Worm (Caenorhabditis elegans) whole organism, L4 larva: ENCODE measurements around the gene phy-4.

Experiments
- F26F4.8 ChIP-seq: fragments of 200-800 bp; sonication (Bioruptor generic); conservative IDR thresholded peaks from 2 replicates; pipeline ENCODE4 v1.3.6; 2022; ENCODE audit warnings: missing genetic modification characterization, missing compliant biosample characterization
- Y75B8A.6 ChIP-seq: fragments of 200-800 bp; sonication (Bioruptor generic); IDR thresholded peaks from 2 replicates; pipeline ENCODE4 v1.3.6; 2022; ENCODE audit warnings: missing genetic modification reagents, missing genetic modification characterization, missing compliant biosample characterization
- dmd-8 ChIP-seq: fragments of 200-800 bp; sonication (Bioruptor generic); IDR thresholded peaks from 2 replicates; pipeline ENCODE4 v1.3.6; 2022; ENCODE audit warnings: missing genetic modification characterization, missing compliant biosample characterization
- dmd-9 ChIP-seq: fragments of 200-800 bp; sonication (Bioruptor generic); IDR thresholded peaks from 2 replicates; pipeline ENCODE4 v1.3.6; 2022; ENCODE audit warnings: missing genetic modification reagents, missing genetic modification characterization, missing compliant biosample characterization
- lin-39 ChIP-seq: fragments of 150-350 bp; optimal IDR thresholded peaks from 2 replicates; lab custom pipeline; 2014; ENCODE audit warnings: missing biosample characterization, missing genetic modification reagents, missing genetic modification characterization
- mdl-1 ChIP-seq, 2 experiments: fragments of 150-350 bp in 1 of 2; sonication (generic microtip) in 1 of 2; optimal IDR thresholded peaks; 2 replicates each; lab custom pipeline; 2014 to 2017; ENCODE audit warnings: missing biosample characterization in 2 of 2, missing genetic modification characterization in 2 of 2
- mxl-2 ChIP-seq: fragments of 200-800 bp; sonication (Bioruptor generic); conservative IDR thresholded peaks from 2 replicates; pipeline ENCODE4 v1.3.6; 2022; ENCODE audit warnings: missing genetic modification reagents, missing genetic modification characterization, missing compliant biosample characterization
- nhr-10 ChIP-seq: fragments of 150-350 bp; optimal IDR thresholded peaks from 2 replicates; lab custom pipeline; 2014; ENCODE audit warnings: missing biosample characterization, missing genetic modification characterization
- set-16 ChIP-seq: fragments of 200-800 bp; sonication (Bioruptor generic); IDR thresholded peaks from 2 replicates; pipeline ENCODE4 v1.3.6; 2022; ENCODE audit warnings: missing genetic modification reagents, missing genetic modification characterization, missing compliant biosample characterization
- spr-3 ChIP-seq: fragments of 200-800 bp; sonication (Bioruptor generic); optimal IDR thresholded peaks from 2 replicates; lab custom pipeline; 2018; ENCODE audit warnings: mild to moderate bottlenecking, missing genetic modification characterization, missing compliant biosample characterization

ce11 chrV:19509061-19509460 lies 4.4 kb downstream of the phy-4 start:
- no peak for TF ChIP-seq dmd-8 (GFP tag; lab: Robert Waterston, UW)
- TF ChIP-seq lin-39: no peak
- TF ChIP-seq mdl-1 (tag; optimal IDR thresholded peaks at IDR 0.05; lab: Kevin White, UChicago): no peak
- TF ChIP-seq F26F4.8 (GFP tag; lab: Robert Waterston, UW): no peak
- peak; percentile 79 for TF ChIP-seq set-16 (GFP tag; lab: Robert Waterston, UW)
- no peak for TF ChIP-seq dmd-9
- TF ChIP-seq spr-3 (GFP tag; lab: Kevin White, UChicago): no peak
- no peak for TF ChIP-seq Y75B8A.6
- no peak for TF ChIP-seq mxl-2 (GFP tag; lab: Robert Waterston, UW)
- no peak for TF ChIP-seq nhr-10 (tag; lab: Kevin White, UChicago)
